Fruit fly (Drosophila melanogaster) whole organism, embryonic: ENCODE data around the gene Dh31.
A peak's percentile ranks its signal among the peaks of the same experiment; 100 is the strongest.

Experiments
- Atf6 ChIP-seq: fragments of 200-800 bp; sonication (Bioruptor generic); IDR thresholded peaks from 2 replicates; pipeline ENCODE4 v1.3.6; 2022; ENCODE audit warnings: missing biosample characterization, missing genetic modification characterization
- CG10274 ChIP-seq: fragments of 200-800 bp; sonication (Bioruptor generic); optimal IDR thresholded peaks from 3 replicates; lab custom pipeline; 2017; ENCODE audit warnings: missing biosample characterization, mild to moderate bottlenecking, missing genetic modification characterization
- CG10543 ChIP-seq: fragments of 200-800 bp; sonication (Bioruptor generic); optimal IDR thresholded peaks from 3 replicates; lab custom pipeline; 2017; ENCODE audit warnings: missing biosample characterization, mild to moderate bottlenecking, missing genetic modification characterization, moderate library complexity
- CG11456 ChIP-seq: fragments of 200-800 bp; sonication (Bioruptor generic); IDR thresholded peaks from 3 replicates; pipeline ENCODE4 v1.3.6; 2022; ENCODE audit warnings: missing biosample characterization, missing genetic modification characterization
- CG12104 ChIP-seq: fragments of 200-800 bp; sonication (Bioruptor generic); optimal IDR thresholded peaks from 3 replicates; lab custom pipeline; 2016; ENCODE audit warnings: missing biosample characterization, missing genetic modification characterization
- CG12391 ChIP-seq: fragments of 200-800 bp; sonication (Bioruptor generic); optimal IDR thresholded peaks from 3 replicates; lab custom pipeline; 2018; ENCODE audit warnings: missing biosample characterization, mild to moderate bottlenecking, missing genetic modification characterization, moderate library complexity
- CG14014 ChIP-seq: fragments of 200-800 bp; sonication (Bioruptor generic); IDR thresholded peaks from 2 replicates; pipeline ENCODE4 v1.3.6; 2022; ENCODE audit warnings: missing biosample characterization, missing genetic modification characterization
- CG14441 ChIP-seq: fragments of 200-800 bp; sonication (Bioruptor generic); IDR thresholded peaks from 2 replicates; pipeline ENCODE4 v1.3.6; 2022; ENCODE audit warnings: missing biosample characterization, missing genetic modification characterization
- CG15269 ChIP-seq: fragments of 200-800 bp; sonication (Bioruptor generic); optimal IDR thresholded peaks from 2 replicates; lab custom pipeline; 2018; ENCODE audit warnings: missing biosample characterization, mild to moderate bottlenecking, missing genetic modification characterization, moderate library complexity
- CG18599 ChIP-seq: fragments of 200-800 bp; sonication (Bioruptor generic); optimal IDR thresholded peaks from 3 replicates; lab custom pipeline; 2017; ENCODE audit warnings: missing biosample characterization, missing genetic modification characterization, mild to moderate bottlenecking, moderate library complexity, missing genetic modification reagents
- CG2199 ChIP-seq: fragments of 200-800 bp; sonication (Bioruptor generic); IDR thresholded peaks from 3 replicates; pipeline ENCODE4 v1.3.6; 2022; ENCODE audit warnings: missing biosample characterization, missing genetic modification characterization
- CG2875 ChIP-seq: fragments of 200-800 bp; sonication (Bioruptor generic); optimal IDR thresholded peaks from 2 replicates; lab custom pipeline; 2017; ENCODE audit warnings: missing biosample characterization, mild to moderate bottlenecking, missing genetic modification characterization, missing genetic modification reagents
- CG3163 ChIP-seq: fragments of 200-800 bp; sonication (Bioruptor generic); optimal IDR thresholded peaks from 3 replicates; lab custom pipeline; 2016; ENCODE audit warnings: missing biosample characterization, missing genetic modification characterization
- CG3838 ChIP-seq: fragments of 200-800 bp; sonication (Bioruptor generic); optimal IDR thresholded peaks from 3 replicates; lab custom pipeline; 2016; ENCODE audit warnings: missing biosample characterization, missing genetic modification characterization
- CG5245 ChIP-seq: fragments of 200-800 bp; sonication (Bioruptor generic); optimal IDR thresholded peaks from 3 replicates; lab custom pipeline; 2016; ENCODE audit warnings: missing biosample characterization, missing genetic modification characterization
- CG6765 ChIP-seq: fragments of 200-800 bp; sonication (Bioruptor generic); optimal IDR thresholded peaks from 3 replicates; lab custom pipeline; 2017; ENCODE audit warnings: missing biosample characterization, mild to moderate bottlenecking, missing genetic modification characterization
- CG6854 ChIP-seq: fragments of 200-800 bp; sonication (Bioruptor generic); optimal IDR thresholded peaks from 3 replicates; lab custom pipeline; 2017; ENCODE audit warnings: missing biosample characterization, mild to moderate bottlenecking, missing genetic modification characterization
- CG8290 ChIP-seq, 3 experiments: fragments of 200-800 bp; sonication (Bioruptor generic); optimal IDR thresholded peaks; 2 replicates each; lab custom pipeline; 2016 to 2019; ENCODE audit warnings: missing biosample characterization in 3 of 3, missing genetic modification characterization in 3 of 3, mild to moderate bottlenecking in 2 of 3, moderate library complexity in 1 of 3
- CHES-1-like ChIP-seq: fragments of 200-800 bp; sonication (Bioruptor generic); optimal IDR thresholded peaks from 2 replicates; lab custom pipeline; 2016; ENCODE audit warnings: missing biosample characterization, missing genetic modification characterization
- Camta ChIP-seq: fragments of 200-800 bp; sonication (Bioruptor generic); optimal IDR thresholded peaks from 2 replicates; lab custom pipeline; 2016; ENCODE audit warnings: missing biosample characterization, missing genetic modification characterization
- Gug ChIP-seq: fragments of 200-800 bp; sonication (Bioruptor generic); IDR thresholded peaks from 4 replicates; pipeline ENCODE4 v1.3.6; 2022; ENCODE audit warnings: missing biosample characterization, missing genetic modification characterization
- HLH4C ChIP-seq: fragments of 200-800 bp; sonication (Bioruptor generic); IDR thresholded peaks from 3 replicates; pipeline ENCODE4 v1.3.6; 2022; ENCODE audit warnings: missing biosample characterization, missing genetic modification characterization; ENCODE audit not compliant: partially characterized antibody
- HmgD ChIP-seq: fragments of 200-800 bp; sonication (Bioruptor generic); optimal IDR thresholded peaks from 3 replicates; lab custom pipeline; 2016; ENCODE audit warnings: missing biosample characterization, missing genetic modification characterization
- Max ChIP-seq: fragments of 200-800 bp; sonication (Bioruptor generic); optimal IDR thresholded peaks from 2 replicates; lab custom pipeline; 2016; ENCODE audit warnings: missing biosample characterization, mild to moderate bottlenecking, missing genetic modification characterization
- Nf-YB ChIP-seq: fragments of 200-800 bp; sonication (Bioruptor generic); optimal IDR thresholded peaks from 3 replicates; lab custom pipeline; 2019; ENCODE audit warnings: missing biosample characterization, mild to moderate bottlenecking, missing genetic modification characterization, moderate library complexity
- Sry-δ ChIP-seq: fragments of 200-800 bp; sonication (Bioruptor generic); optimal IDR thresholded peaks from 2 replicates; lab custom pipeline; 2016; ENCODE audit warnings: missing biosample characterization, missing genetic modification characterization
- bigmax ChIP-seq: fragments of 200-800 bp; sonication (Bioruptor generic); optimal IDR thresholded peaks from 2 replicates; lab custom pipeline; 2018; ENCODE audit warnings: missing biosample characterization, mild to moderate bottlenecking, missing genetic modification characterization
- bowl ChIP-seq: fragments of 200-800 bp; sonication (Bioruptor generic); IDR thresholded peaks from 2 replicates; pipeline ENCODE4 v1.3.6; 2022; ENCODE audit warnings: missing biosample characterization, missing genetic modification characterization
- chn ChIP-seq: fragments of 200-800 bp; sonication (Bioruptor generic); optimal IDR thresholded peaks from 2 replicates; lab custom pipeline; 2016; ENCODE audit warnings: missing biosample characterization, missing genetic modification characterization
- crc ChIP-seq: fragments of 200-800 bp; sonication (Bioruptor generic); optimal IDR thresholded peaks from 2 replicates; lab custom pipeline; 2016; ENCODE audit warnings: missing biosample characterization, missing genetic modification characterization
- emc ChIP-seq: fragments of 200-800 bp; sonication (Bioruptor generic); optimal IDR thresholded peaks from 2 replicates; lab custom pipeline; 2016; ENCODE audit warnings: missing biosample characterization, missing genetic modification characterization
- en ChIP-seq: fragments of 200-800 bp; sonication (Bioruptor generic); optimal IDR thresholded peaks from 2 replicates; lab custom pipeline; 2016; ENCODE audit warnings: missing biosample characterization, missing genetic modification characterization
- fd64A ChIP-seq: fragments of 200-800 bp; sonication (Bioruptor generic); optimal IDR thresholded peaks from 3 replicates; lab custom pipeline; 2018; ENCODE audit warnings: missing biosample characterization, mild to moderate bottlenecking, missing genetic modification characterization
- gcm ChIP-seq: fragments of 200-800 bp; sonication (Bioruptor generic); optimal IDR thresholded peaks from 2 replicates; lab custom pipeline; 2019; ENCODE audit warnings: missing biosample characterization, mild to moderate bottlenecking, missing genetic modification characterization, moderate library complexity
- ind ChIP-seq: fragments of 200-800 bp; sonication (Bioruptor generic); optimal IDR thresholded peaks from 3 replicates; lab custom pipeline; 2016; ENCODE audit warnings: missing biosample characterization, missing genetic modification characterization
- jigr1 ChIP-seq: fragments of 200-800 bp; sonication (Bioruptor generic); IDR thresholded peaks from 3 replicates; pipeline ENCODE4 v1.3.6; 2022; ENCODE audit warnings: missing biosample characterization, missing genetic modification characterization
- otp ChIP-seq: fragments of 200-800 bp; sonication (Bioruptor generic); IDR thresholded peaks from 3 replicates; pipeline ENCODE4, ENCODE4 v1.3.6; 2022; ENCODE audit warnings: missing biosample characterization, missing genetic modification characterization
- pan ChIP-seq, 4 experiments: fragments of >200 bp in 3 of 4; fragments of 200-800 bp in 1 of 4; sonication (Bioruptor generic) in 1 of 4; optimal IDR thresholded peaks in 3 of 4; IDR thresholded peaks in 1 of 4; 2 replicates each; pipeline versions ENCODE4 v1.3.6 to Lab custom; 2017 to 2022; ENCODE audit warnings: missing biosample characterization in 2 of 4, missing genetic modification characterization in 2 of 4, mixed read lengths in 1 of 4
- phol ChIP-seq: fragments of 200-800 bp; sonication (Bioruptor generic); optimal IDR thresholded peaks from 3 replicates; lab custom pipeline; 2018; ENCODE audit warnings: missing biosample characterization, mild to moderate bottlenecking, missing genetic modification characterization, moderate library complexity
- salm ChIP-seq: fragments of 200-800 bp; sonication (Bioruptor generic); optimal IDR thresholded peaks from 2 replicates; lab custom pipeline; 2018; ENCODE audit warnings: missing biosample characterization, mild to moderate bottlenecking, missing genetic modification characterization
- sc ChIP-seq, 3 experiments: fragments of >200 bp in 2 of 3; fragments of 200-800 bp in 1 of 3; sonication (Bioruptor generic) in 1 of 3; optimal IDR thresholded peaks; 2 replicates in 2 of 3; 3 replicates in 1 of 3; lab custom pipeline; 2017; ENCODE audit warnings: mild to moderate bottlenecking in 1 of 3, missing biosample characterization in 1 of 3, missing genetic modification characterization in 1 of 3, missing genetic modification reagents in 1 of 3
- tgo ChIP-seq: fragments of 200-800 bp; sonication (Bioruptor generic); IDR thresholded peaks from 3 replicates; pipeline ENCODE4 v1.3.6; 2022; ENCODE audit warnings: missing biosample characterization, missing genetic modification characterization
- wdn ChIP-seq: fragments of 200-800 bp; sonication (Bioruptor generic); IDR thresholded peaks from 2 replicates; pipeline ENCODE4 v1.3.6; 2022; ENCODE audit warnings: missing biosample characterization, missing genetic modification characterization
- zen2 ChIP-seq: fragments of 200-800 bp; sonication (Bioruptor generic); IDR thresholded peaks from 3 replicates; pipeline ENCODE4 v1.3.6; 2022; ENCODE audit warnings: missing biosample characterization, missing genetic modification characterization; ENCODE audit not compliant: partially characterized antibody

Dh31 gene

DNA sequence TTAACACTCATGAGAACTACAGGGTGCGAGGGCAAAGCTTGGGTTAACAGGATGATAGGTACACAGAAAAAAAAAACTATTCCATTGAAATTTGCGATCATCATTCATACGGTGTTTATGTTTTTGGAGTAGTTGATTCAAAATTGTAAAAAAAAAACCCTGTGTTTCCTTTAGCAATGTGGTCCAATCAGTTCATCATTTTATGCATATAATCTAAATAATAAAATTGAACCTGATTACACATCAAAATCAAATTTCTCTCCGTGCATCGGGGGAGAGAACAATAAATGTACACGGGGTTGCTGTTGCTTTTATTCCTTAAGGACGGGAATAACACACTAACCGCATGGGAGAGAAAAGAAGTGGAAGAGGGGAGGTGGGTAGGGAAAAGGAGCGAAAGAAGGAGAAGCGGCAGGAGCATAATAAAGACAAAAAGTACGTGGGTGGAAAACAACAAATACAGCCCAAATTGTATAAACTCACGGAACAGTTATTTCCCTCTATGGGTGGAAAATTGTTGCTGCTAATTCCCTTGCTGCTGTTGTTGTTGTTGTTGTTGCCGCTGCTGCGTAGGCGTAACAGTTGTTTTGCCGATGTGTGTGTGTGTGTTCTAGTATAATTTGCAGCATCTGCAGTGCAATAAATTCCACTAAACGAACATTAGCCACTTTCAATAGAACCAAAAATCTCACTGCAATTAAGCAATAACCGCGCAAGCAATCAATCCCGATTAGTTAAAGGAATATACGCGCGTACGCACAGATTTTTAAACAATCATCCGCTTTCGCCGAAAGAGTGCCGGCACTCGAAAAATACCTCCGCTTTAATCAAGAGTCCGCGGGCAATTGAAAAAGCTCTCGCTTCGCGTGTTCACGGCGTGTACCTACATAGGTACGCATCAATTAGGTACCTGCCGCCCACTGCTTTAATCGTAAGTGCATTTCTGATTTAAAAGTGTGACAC, 43.2 kb downstream of the Dh31 start, which contains the start of gene Agpat2 (continued):
- peak; percentile 24 for TF ChIP-seq CG3163 (GFP tag; lab: Kevin White, UChicago)
- peak; percentile 77 for TF ChIP-seq CG6854 (GFP tag; lab: Kevin White, UChicago)
- TF ChIP-seq HLH4C (GFP tag; lab: Robert Waterston, UW), result no peak
- TF ChIP-seq wdn, result peak; percentile 39; the same call in 1 of the 2 replicates
- TF ChIP-seq bowl, result no peak
- TF ChIP-seq Sry-δ (GFP tag; lab: Kevin White, UChicago), result peak; percentile 32
- TF ChIP-seq sc (optimal IDR thresholded peaks at IDR 0.05; lab: Kevin White, UChicago), result no peak
- peak; percentile 80 for TF ChIP-seq sc (GFP tag; optimal IDR thresholded peaks at IDR 0.05; lab: Kevin White, UChicago)
- peak; percentile 80 for TF ChIP-seq CG12104 (GFP tag; lab: Kevin White, UChicago)
- no peak for TF ChIP-seq zen2
- peak; percentile 86 for TF ChIP-seq ind (GFP tag; lab: Kevin White, UChicago)
- peak; percentile 79 for TF ChIP-seq Camta (GFP tag; lab: Kevin White, UChicago)
- TF ChIP-seq salm, result peak; percentile 78
- peak; percentile 65; the same call in 3 of the 4 replicates for TF ChIP-seq Gug (GFP tag; lab: Robert Waterston, UW)

DNA sequence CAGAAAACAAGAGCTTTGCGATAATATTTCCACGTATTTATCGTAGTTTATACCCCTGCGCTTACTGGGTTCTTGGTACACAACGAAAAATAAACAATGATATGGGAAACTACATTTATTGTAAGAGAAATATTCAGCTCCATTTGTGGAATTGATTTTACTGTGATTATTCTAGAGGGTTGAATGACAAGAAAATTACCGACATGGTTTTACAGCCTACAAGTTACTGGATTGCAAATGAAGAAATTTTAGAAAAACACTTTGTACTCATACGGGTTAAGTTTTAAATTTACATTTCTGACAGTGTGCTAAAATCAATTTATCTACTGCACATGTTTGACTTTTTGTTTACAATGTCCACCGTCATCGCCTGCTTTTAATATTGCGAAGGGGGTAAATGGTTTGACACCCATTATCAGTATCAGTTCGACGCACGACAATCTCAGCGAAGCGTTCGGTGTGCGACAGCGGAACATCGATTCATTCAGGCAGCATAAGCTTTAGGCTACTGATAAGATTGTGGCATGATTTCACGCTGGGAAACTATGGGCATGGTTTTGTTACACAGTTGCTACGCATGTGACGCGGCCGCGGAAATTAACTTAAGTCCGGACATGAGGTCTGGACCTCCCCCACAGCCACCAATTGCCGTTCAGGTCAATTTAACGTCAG, 44.7 kb downstream of the Dh31 start:
- TF ChIP-seq crc (GFP tag; lab: Kevin White, UChicago) (no peak), CG2199 (GFP tag; lab: Robert Waterston, UW) (0 out of 3 replicates have a peak, but pooled peaks have one; percentile 49), otp (GFP tag; lab: Robert Waterston, UW) (no peak), fd64A (no peak), jigr1 (GFP tag; lab: Robert Waterston, UW) (no peak), CHES-1-like (GFP tag; lab: Kevin White, UChicago) (no peak), CG5245 (GFP tag; lab: Kevin White, UChicago) (no peak), bigmax (no peak), CG3838 (GFP tag; lab: Kevin White, UChicago) (no peak), CG11456 (GFP tag; lab: Robert Waterston, UW) (peak; percentile 33; the same call in 1 of the 3 replicates), phol (peak; percentile 42), CG2875 (GFP tag; lab: Kevin White, UChicago) (no peak), Max (GFP tag; lab: Kevin White, UChicago) (peak; percentile 14), CG8290 (GFP tag; optimal IDR thresholded peaks at IDR 0.05; lab: Kevin White, UChicago) (no peak), CG8290 (tag; optimal IDR thresholded peaks at IDR 0.05; lab: Kevin White, UChicago) (peak in 1 of 2 experiments; percentile 6), CG10274 (GFP tag; lab: Kevin White, UChicago) (no peak), CG12391 (tag; lab: Kevin White, UChicago) (peak; percentile 47), chn (GFP tag; lab: Kevin White, UChicago) (no peak), pan (optimal IDR thresholded peaks at IDR 0.05; lab: Kevin White, UChicago) (no peak), pan (GFP tag; optimal IDR thresholded peaks at IDR 0.05 in 1 of 2, IDR thresholded peaks at IDR 0.05 in 1 of 2) (peak in 1 of 2 experiments; percentile 46), sc (optimal IDR thresholded peaks at IDR 0.05; lab: Kevin White, UChicago) (no peak), sc (GFP tag; optimal IDR thresholded peaks at IDR 0.05; lab: Kevin White, UChicago) (peak; percentile 28), tgo (GFP tag; lab: Robert Waterston, UW) (no peak), CG10543 (GFP tag; lab: Kevin White, UChicago) (peak; percentile 60), CG18599 (GFP tag; lab: Kevin White, UChicago) (peak; percentile 42), HmgD (GFP tag; lab: Kevin White, UChicago) (no peak), CG15269 (tag; lab: Kevin White, UChicago) (peak; percentile 27), Atf6 (GFP tag; lab: Robert Waterston, UW) (0 out of 2 replicates have a peak, but pooled peaks have one; percentile 15), Nf-YB (no peak), CG14441 (no peak), emc (no peak), CG6765 (GFP tag; lab: Kevin White, UChicago) (no peak), gcm (GFP tag; lab: Kevin White, UChicago) (no peak), en (no peak), CG14014 (GFP tag; lab: Robert Waterston, UW) (no peak)
